Fruit fly (Drosophila melanogaster): ENCODE measurements around the gene CG31365.

The CG31365 gene

DNA sequence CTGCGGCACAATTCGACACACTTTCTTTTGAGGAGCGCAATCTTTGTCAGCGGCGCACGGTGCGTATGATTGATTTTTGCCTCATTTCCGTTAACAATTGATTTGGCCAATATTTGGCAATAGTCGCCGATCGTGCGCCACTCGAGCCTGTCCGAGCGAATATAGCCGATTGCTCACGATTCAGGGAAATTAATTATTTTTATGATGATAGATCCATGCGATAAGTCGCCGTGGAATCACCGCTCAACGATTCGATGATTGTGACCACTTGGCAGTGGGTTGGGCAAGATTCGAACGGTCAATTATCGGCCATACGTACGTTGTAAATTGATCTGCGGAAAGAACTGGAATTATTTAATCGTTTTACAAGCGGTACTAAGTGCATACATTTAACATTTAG, 45.6 kb upstream of the CG31365 start:
- no peak for TF ChIP-seq CG8301 (tag; optimal IDR thresholded peaks at IDR 0.05)
- TF ChIP-seq rn (GFP tag; IDR thresholded peaks at IDR 0.05), result no peak
- no peak for TF ChIP-seq CG15710 (tag; optimal IDR thresholded peaks at IDR 0.05)
- TF ChIP-seq D1 (tag; optimal IDR thresholded peaks at IDR 0.05), result no peak
- TF ChIP-seq Ets98B (GFP tag; IDR thresholded peaks at IDR 0.05), result no peak
- no peak for TF ChIP-seq CG8159 (tag; optimal IDR thresholded peaks at IDR 0.05)
- TF ChIP-seq CG9948 (tag; optimal IDR thresholded peaks at IDR 0.05), result no peak
- TF ChIP-seq Pif1B (GFP tag; optimal IDR thresholded peaks at IDR 0.05), result no peak
- TF ChIP-seq Pif1A (GFP tag; optimal IDR thresholded peaks at IDR 0.05), result no peak
- no peak for TF ChIP-seq CG14655 (GFP tag; optimal IDR thresholded peaks at IDR 0.05)
- TF ChIP-seq CG4496 (GFP tag; IDR thresholded peaks at IDR 0.05), result no peak
- TF ChIP-seq CG34367 (tag; optimal IDR thresholded peaks at IDR 0.05), result no peak
- no peak for TF ChIP-seq EcR (GFP tag; optimal IDR thresholded peaks at IDR 0.05)
- TF ChIP-seq CG32121 (GFP tag; IDR thresholded peaks at IDR 0.05), result no peak
- TF ChIP-seq CG17806 (tag; optimal IDR thresholded peaks at IDR 0.05), result no peak
- no peak for TF ChIP-seq CG12605 (GFP tag; IDR thresholded peaks at IDR 0.05)
- TF ChIP-seq CG13204 (GFP tag; optimal IDR thresholded peaks at IDR 0.05), result no peak

DNA sequence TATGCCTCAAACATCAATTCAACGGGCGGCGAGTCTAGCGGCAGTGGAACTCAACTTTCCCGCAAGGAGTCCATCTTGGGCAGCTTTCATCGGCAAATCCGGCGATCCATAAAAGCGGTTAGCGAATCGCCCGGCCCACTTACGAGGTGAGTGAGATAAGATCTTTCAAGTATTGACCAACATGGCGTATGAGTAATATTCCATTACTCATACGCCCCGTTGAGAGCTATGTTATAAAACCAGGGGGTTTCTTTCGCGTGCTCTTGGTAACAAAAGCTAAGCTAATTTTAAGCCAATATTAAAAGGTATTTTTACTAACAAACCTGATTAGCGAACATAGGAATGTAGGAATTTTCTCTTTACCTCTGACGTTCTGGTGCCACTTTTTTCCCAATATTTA, 44.1 kb upstream of the CG31365 start:
- TF ChIP-seq Ets98B (GFP tag; IDR thresholded peaks at IDR 0.05) (no peak), CG15710 (tag; optimal IDR thresholded peaks at IDR 0.05) (no peak), CG14655 (GFP tag; optimal IDR thresholded peaks at IDR 0.05) (no peak), EcR (GFP tag; optimal IDR thresholded peaks at IDR 0.05) (no peak), rn (GFP tag; IDR thresholded peaks at IDR 0.05) (no peak), CG9948 (tag; optimal IDR thresholded peaks at IDR 0.05) (no peak), CG10348 (GFP tag; IDR thresholded peaks at IDR 0.05) (no peak), CG13204 (GFP tag; optimal IDR thresholded peaks at IDR 0.05) (no peak), CG8159 (tag; optimal IDR thresholded peaks at IDR 0.05) (no peak), CG4496 (GFP tag; IDR thresholded peaks at IDR 0.05) (no peak), CG8301 (tag; optimal IDR thresholded peaks at IDR 0.05) (no peak), CG12605 (GFP tag; IDR thresholded peaks at IDR 0.05) (no peak), Snoo (tag; optimal IDR thresholded peaks at IDR 0.05) (no peak), CG32121 (GFP tag; IDR thresholded peaks at IDR 0.05) (no peak), D1 (tag; optimal IDR thresholded peaks at IDR 0.05) (no peak), fd96Ca (GFP tag; IDR thresholded peaks at IDR 0.05) (no peak), gl (tag; optimal IDR thresholded peaks at IDR 0.05) (no peak), CG34367 (tag; optimal IDR thresholded peaks at IDR 0.05) (no peak)

DNA sequence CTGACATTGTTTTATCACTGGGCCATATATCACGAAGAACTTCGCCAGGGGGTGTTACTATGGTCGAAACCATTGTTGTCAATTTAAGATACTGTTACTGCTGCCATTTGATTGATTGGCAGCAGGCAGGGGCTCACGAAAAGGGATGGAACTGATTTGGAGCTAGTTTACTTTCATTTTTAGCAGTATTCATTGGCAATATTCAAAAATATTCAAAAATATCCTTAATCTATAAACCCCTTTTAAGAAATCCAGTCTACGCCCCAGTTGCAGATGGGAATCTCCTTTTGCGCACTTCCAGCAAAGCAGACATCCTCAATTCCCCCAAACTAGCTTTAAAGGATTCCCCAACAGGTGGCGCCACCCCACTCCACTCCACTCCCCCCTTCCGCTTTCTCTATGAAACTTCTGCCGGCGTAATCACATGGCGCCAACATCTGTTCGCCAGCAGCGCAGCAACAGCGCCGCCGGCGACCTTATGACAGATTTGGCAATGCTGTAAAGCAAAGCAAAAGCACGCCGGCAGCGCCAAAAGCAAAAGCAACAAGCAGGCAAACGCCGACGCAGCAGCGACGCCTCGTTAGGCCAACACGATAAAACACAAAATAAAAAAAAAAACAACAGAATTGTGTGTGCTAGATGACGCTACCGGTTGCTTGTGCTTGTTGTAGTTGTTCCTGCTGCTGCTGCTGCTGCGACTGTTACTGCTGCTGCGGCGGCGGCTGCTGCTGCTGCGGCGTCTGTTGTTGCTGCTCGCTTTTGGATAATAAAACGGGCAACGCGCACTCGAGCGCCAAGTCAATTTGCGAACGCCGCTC, 41.5 kb upstream of the CG31365 start, which contains the start of gene Irk1:
Gene Irk1, plus strand, starts transcription at position 811 of the 818 bp plus-strand sequence.
- TF ChIP-seq Pif1B (GFP tag; optimal IDR thresholded peaks at IDR 0.05) (no peak), fd96Ca (GFP tag; IDR thresholded peaks at IDR 0.05) (peak; percentile 30; the same call in 1 of the 3 replicates), CG4496 (GFP tag; IDR thresholded peaks at IDR 0.05) (0 out of 3 replicates have a peak, but pooled peaks have one; percentile 3)

DNA sequence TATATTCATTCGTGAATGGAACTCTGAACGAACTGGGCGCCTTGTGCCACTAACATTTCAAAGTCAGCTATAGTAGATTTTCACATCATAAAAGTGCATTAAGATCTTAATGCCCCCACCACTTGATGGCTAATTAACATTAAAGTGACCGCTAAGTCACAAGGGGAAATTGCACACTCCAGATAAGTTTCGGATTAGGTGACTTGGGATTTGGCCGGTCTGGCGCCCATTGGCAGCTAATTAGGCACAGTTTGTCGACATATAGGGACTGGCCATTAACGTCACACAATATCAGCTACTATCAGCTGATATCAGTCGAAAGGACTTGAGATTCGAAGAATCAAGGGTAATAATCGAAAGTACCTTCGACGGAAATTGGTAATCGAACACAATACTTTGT, 38.4 kb upstream of the CG31365 start:
- TF ChIP-seq Pif1B (GFP tag; optimal IDR thresholded peaks at IDR 0.05) (no peak), Pif1A (GFP tag; optimal IDR thresholded peaks at IDR 0.05) (no peak), EcR (GFP tag; optimal IDR thresholded peaks at IDR 0.05) (no peak), CG8159 (tag; optimal IDR thresholded peaks at IDR 0.05) (no peak), CG8301 (tag; optimal IDR thresholded peaks at IDR 0.05) (no peak), Ets98B (GFP tag; IDR thresholded peaks at IDR 0.05) (no peak)

DNA sequence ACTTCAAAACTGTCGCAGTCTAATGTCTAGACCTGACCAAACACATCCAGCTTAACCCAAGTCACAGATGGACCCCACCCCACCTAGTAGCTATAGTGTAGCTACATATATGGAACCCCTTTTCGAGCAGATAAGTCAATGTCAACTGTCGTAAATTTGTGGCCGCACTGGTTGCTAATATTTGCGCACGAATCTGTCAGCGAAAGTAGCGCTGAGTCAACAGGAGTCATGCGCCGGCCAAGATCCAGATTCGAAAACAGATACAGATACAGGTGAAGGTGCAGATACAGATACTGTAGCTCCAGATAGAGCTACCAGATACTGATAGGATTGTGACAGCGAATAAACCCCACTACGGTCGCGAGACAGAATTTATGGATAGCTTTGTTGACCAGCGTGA, 37.9 kb upstream of the CG31365 start:
- TF ChIP-seq CG34367 (tag; optimal IDR thresholded peaks at IDR 0.05) (no peak), EcR (GFP tag; optimal IDR thresholded peaks at IDR 0.05) (no peak), rn (GFP tag; IDR thresholded peaks at IDR 0.05) (no peak), gl (tag; optimal IDR thresholded peaks at IDR 0.05) (no peak), CG13204 (GFP tag; optimal IDR thresholded peaks at IDR 0.05) (no peak), CG17806 (tag; optimal IDR thresholded peaks at IDR 0.05) (no peak), Pif1B (GFP tag; optimal IDR thresholded peaks at IDR 0.05) (no peak), CG8301 (tag; optimal IDR thresholded peaks at IDR 0.05) (no peak), CG14655 (GFP tag; optimal IDR thresholded peaks at IDR 0.05) (no peak), CG10348 (GFP tag; IDR thresholded peaks at IDR 0.05) (no peak), Snoo (tag; optimal IDR thresholded peaks at IDR 0.05) (no peak), fd96Ca (GFP tag; IDR thresholded peaks at IDR 0.05) (no peak), Pif1A (GFP tag; optimal IDR thresholded peaks at IDR 0.05) (no peak), CG4496 (GFP tag; IDR thresholded peaks at IDR 0.05) (no peak), CG15710 (tag; optimal IDR thresholded peaks at IDR 0.05) (no peak), D1 (tag; optimal IDR thresholded peaks at IDR 0.05) (no peak), CG12605 (GFP tag; IDR thresholded peaks at IDR 0.05) (no peak), CG8159 (tag; optimal IDR thresholded peaks at IDR 0.05) (no peak), CG9948 (tag; optimal IDR thresholded peaks at IDR 0.05) (no peak)

DNA sequence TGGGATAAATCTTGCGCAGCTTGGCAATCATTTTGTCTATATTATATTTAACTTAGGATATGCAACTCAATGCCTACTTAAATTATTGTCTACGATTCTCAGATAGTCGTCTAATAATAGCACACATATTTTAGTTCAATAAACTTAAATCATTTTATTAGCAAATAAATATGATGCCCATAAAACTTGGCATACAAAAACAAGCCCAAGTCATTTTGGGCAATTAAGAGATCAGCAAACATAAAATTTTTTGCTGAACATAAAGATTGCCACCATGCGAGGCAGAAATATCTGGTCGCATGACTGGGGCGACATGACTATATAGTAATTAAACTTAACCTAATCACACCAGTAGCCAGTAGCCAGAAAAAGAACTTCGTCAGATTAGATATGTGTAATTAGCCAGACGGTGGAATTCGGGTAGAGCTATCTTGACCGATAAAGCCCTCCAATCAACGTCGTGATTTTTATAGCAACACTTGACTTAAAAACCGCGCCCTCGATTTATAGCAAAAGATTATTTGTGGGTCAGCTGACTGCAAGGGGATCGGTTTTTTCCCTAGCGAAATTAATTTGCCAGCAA, 35.2 kb upstream of the CG31365 start, which contains the start of gene CG13829:
Gene CG13829, minus strand, starts transcription at position 51 of the 583 bp plus-strand sequence.
- TF ChIP-seq gl (tag; optimal IDR thresholded peaks at IDR 0.05), result no peak
- no peak for TF ChIP-seq Snoo (tag; optimal IDR thresholded peaks at IDR 0.05)
- no peak for TF ChIP-seq CG34367 (tag; optimal IDR thresholded peaks at IDR 0.05)
- TF ChIP-seq rn (GFP tag; IDR thresholded peaks at IDR 0.05), result no peak
- no peak for TF ChIP-seq EcR (GFP tag; optimal IDR thresholded peaks at IDR 0.05)
- TF ChIP-seq CG4496 (GFP tag; IDR thresholded peaks at IDR 0.05), result no peak
- no peak for TF ChIP-seq CG13204 (GFP tag; optimal IDR thresholded peaks at IDR 0.05)
- TF ChIP-seq CG10348 (GFP tag; IDR thresholded peaks at IDR 0.05), result no peak
- no peak for TF ChIP-seq CG8301 (tag; optimal IDR thresholded peaks at IDR 0.05)
- no peak for TF ChIP-seq CG9948 (tag; optimal IDR thresholded peaks at IDR 0.05)
- TF ChIP-seq Ets98B (GFP tag; IDR thresholded peaks at IDR 0.05), result no peak
- TF ChIP-seq CG32121 (GFP tag; IDR thresholded peaks at IDR 0.05), result no peak

Measured in whole organism, pupa.